Fruit fly (Drosophila melanogaster): ENCODE measurements around the gene CG10165.

DNA sequence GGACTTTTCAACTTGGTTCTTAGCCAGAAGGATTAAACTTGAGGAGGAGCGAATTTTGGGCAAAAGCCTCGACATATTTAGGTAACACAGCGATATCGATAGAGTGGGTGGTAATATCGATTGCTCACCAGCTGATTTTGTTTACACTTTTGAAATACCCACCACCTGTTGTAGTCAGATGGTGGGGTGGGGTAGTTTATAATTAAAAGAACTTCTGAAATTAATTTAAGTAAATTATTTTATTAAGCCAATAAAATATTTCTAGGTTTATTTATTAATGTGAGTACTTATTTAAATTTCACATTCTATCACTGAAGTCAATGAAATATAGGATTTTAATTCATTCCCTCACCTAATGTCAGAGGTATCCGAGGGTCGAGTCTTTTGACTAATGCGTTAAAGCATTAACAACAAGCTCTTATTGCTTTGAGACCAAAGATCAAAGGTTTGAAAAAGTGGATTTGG is 40.1 kb downstream of the CG10165 start, which contains the start of the genes CG10194 and CG18094:
- TF ChIP-seq OdsH (GFP tag; optimal IDR thresholded peaks at IDR 0.05) = no peak
- peak; percentile 78 for TF ChIP-seq esn (GFP tag; optimal IDR thresholded peaks at IDR 0.05)
- no peak for TF ChIP-seq Blimp-1 (GFP tag; optimal IDR thresholded peaks at IDR 0.05)
- TF ChIP-seq CG6792 (GFP tag; optimal IDR thresholded peaks at IDR 0.05) = peak; percentile 62
- no peak for TF ChIP-seq Eip78C (GFP tag)
- peak; percentile 8 for TF ChIP-seq CG11902 (GFP tag; optimal IDR thresholded peaks at IDR 0.05)
- peak; percentile 7 for TF ChIP-seq CG8319 (GFP tag; optimal IDR thresholded peaks at IDR 0.05)
- no peak for TF ChIP-seq Hr39 (GFP tag; optimal IDR thresholded peaks at IDR 0.05)
- TF ChIP-seq Sox14 (GFP tag; optimal IDR thresholded peaks at IDR 0.05) = no peak
- no peak for TF ChIP-seq Met (GFP tag; optimal IDR thresholded peaks at IDR 0.05)
- peak; percentile 1 for TF ChIP-seq Eip93F (GFP tag; optimal IDR thresholded peaks at IDR 0.05)

Measured in whole organism, prepupa.